Fruit fly (Drosophila melanogaster) S2 (cell line): ENCODE results near the gene Mur11Da.

Experiments
- CG8478 ChIP-seq: fragments of >200 bp; optimal IDR thresholded peaks from 2 replicates; lab custom pipeline; 2018
- CTCF ChIP-seq, 2 experiments: fragments of >200 bp; optimal IDR thresholded peaks; 2 replicates each; lab custom pipeline; 2018

Gene Mur11Da

DNA sequence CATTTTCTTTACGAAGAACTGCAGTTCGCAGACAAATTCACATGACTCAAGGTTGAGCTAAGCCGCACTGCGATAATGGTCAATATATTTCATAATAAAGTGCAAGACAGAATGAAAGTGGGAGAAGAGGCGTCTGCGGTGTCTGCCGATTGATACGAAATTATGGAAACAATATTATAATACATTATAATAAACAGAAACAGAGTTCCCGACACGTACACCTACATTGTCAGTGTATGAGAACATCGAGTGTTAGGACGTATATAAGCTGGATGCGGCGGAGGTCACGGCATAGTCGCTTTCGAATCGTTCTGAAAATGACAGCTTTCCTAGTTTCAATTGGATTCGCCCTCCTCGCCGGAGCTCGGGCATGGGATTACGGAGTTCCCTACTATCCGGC lies 2.7 kb downstream of the Mur11Da start, which contains the start of gene CG15721:
TSS of gene CG15721 (plus strand) at position 301 of the 400 bp plus-strand sequence.
- TF ChIP-seq CG8478 (no peak), CTCF (optimal IDR thresholded peaks at IDR 0.05; lab: Kevin White, UChicago) (no peak)

DNA sequence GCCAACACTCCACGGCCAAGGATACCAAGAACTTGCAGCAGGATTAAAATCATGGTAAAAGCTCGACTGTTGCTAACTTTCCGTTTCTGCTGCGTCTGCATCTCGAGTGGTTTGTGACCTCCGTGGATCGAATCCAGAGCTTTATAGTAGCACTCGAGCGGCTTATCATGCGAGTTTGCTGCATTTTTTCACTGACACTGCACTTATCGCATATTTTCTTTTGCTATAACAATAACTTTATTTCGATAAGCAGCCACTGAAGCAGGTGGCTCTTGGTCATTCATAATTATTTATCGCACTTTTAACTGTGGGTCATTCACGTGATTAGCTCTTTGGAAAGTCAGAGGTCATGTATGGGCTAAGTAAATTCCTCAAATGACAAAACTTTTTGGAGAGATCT lies 8.4 kb downstream of the Mur11Da start, which contains the start of gene CG12716:
TSS of gene CG12716 (minus strand) at position 101 of the 400 bp plus-strand sequence.
- TF ChIP-seq CG8478, result no peak
- TF ChIP-seq CTCF (optimal IDR thresholded peaks at IDR 0.05; lab: Kevin White, UChicago), result no peak

DNA sequence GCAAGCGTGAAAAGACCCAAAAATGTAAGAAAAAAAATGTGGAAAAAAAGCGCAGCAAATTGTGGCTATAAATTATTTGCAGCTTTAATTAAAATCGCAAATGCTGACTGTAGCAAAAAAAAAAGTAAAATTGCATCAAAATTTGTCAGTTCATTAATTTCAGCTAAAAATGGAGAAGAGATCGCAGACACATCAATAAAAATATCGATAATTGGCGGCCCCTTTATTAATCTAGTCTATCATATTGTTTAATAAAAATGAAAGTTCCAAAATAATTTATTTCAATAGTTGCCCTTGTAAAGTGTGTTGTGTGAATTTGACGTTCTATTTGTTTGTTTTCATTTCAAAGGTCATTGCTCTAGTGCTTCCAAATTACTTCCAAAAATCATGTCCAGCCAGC lies 16.5 kb downstream of the Mur11Da start, which contains the start of gene CG32643:
TSS of gene CG32643 (plus strand) at position 301 of the 400 bp plus-strand sequence.
- TF ChIP-seq CTCF (optimal IDR thresholded peaks at IDR 0.05; lab: Kevin White, UChicago) (no peak), CG8478 (no peak)

DNA sequence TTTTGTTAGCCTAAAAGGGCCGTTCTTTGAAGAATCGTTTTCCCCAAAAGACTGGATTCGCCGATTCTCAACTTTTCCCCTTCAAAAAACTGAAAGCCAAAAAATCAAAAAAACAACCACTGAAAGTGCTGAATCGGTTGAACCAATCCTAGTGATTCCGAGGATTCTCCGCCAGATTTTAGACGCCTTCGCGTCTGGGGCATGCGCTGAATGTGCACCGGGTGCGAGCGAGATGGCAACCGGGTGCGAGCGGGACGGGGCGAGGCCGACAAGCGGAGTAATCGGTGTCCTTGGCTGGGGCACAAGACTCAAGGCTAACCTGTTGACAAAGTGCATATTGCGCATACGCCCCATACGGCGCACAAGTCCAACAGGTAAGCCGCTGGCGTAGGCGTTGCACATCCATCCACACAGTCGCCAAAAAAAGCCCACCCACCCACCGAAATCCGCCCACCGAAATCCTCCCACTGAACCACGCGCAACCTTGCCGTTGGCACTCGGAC lies 19.3 kb downstream of the Mur11Da start:
- TF ChIP-seq CG8478, result no peak
- no peak for TF ChIP-seq CTCF (optimal IDR thresholded peaks at IDR 0.05; lab: Kevin White, UChicago)

DNA sequence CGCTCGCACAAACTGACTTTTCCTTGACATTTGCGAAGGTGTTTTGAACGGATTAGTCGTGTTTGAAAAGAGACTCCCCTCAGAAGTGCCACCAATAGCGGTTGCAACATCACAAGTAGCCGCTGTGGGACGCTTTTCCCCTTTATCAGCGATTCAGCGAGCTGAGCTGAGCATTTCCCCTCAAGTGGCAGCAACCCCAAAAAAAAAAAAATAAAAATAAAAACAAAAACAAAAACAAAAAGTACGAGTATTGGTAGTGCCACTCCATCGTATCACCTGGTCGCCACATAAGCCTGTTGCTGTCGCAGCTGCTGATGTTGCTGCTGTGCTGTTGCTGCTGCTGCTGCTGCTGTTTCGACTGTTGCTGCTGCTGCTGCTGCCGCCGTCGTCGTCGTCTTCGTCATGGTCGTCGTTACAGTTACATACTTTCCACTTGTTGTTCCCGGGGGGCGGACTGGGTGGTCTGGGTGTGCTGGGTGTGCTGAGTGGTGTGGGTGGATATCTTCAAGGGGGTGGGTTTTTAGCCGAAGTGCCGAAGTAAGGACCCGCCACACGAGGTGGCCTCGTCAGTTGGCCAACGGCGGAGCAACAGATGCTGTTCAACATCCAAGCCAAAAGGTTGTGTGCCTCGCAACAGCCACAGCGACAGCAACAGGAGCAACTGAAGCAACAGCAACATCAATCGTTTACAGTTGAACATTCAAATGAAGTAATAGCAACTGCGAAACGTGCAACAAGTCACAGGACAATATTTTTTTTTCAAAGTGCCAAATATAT lies 20.5 kb downstream of the Mur11Da start, which contains the start of gene rsh:
TSS of gene rsh (plus strand) at position 591 of the 777 bp plus-strand sequence.
- TF ChIP-seq CG8478, result no peak
- TF ChIP-seq CTCF (optimal IDR thresholded peaks at IDR 0.05; lab: Kevin White, UChicago), result no peak

DNA sequence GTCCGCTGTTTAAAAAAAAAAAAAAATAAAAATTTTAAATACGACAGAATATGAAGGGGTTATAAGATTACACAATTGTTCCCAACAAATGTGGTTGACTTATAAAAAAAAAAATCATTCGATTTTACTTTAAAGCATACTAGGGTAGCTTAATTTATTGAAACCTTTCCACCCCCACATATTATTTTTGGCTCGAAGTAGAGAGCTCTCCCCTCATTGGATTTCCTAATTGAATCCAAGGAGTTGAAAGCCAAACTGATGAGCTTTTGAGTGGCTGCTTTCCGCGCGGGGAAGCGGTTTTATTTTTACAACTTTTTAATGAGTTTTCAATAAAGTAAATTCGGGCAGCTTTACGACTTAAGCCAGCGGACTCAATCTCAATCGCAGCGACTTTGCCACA lies 37.1 kb downstream of the Mur11Da start, which contains the start of gene CG15719:
TSS of gene CG15719 (minus strand) at position 101 of the 400 bp plus-strand sequence.
- TF ChIP-seq CG8478, result no peak
- TF ChIP-seq CTCF (optimal IDR thresholded peaks at IDR 0.05; lab: Kevin White, UChicago), result no peak

DNA sequence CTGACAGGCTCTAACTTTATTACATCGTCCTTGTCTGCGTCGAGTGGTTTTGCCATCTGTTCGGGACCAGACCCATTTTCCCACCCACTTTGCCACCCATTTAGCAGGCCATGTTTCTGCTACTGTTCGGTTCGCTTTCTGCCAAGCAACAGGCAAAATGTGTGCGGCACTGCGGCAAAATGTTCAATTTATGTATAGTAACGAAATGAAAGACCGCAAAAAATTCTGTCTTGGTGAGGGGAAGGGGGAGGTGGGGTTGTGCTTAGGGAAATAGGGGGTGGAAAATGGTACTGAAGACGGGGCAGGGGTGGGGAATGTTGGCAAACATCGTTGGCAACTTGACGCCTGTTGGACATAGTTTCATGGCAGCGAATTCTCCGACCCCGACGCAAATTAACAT lies 44.6 kb downstream of the Mur11Da start:
- TF ChIP-seq CG8478, result no peak
- TF ChIP-seq CTCF (optimal IDR thresholded peaks at IDR 0.05; lab: Kevin White, UChicago), result no peak
